Worm (Caenorhabditis elegans) whole organism, mixed stage, embryonic: ENCODE results near the gene twk-44.

ENCODE experiments used
- M03D4.4 ChIP-seq: sonication (generic microtip); optimal IDR thresholded peaks from 2 replicates; lab custom pipeline; 2017; ENCODE audit warnings: mild to moderate bottlenecking, missing genetic modification characterization, missing compliant biosample characterization
- bed-3 ChIP-seq: fragments of 200-800 bp; sonication (Bioruptor generic); optimal IDR thresholded peaks from 3 replicates; lab custom pipeline; 2018; ENCODE audit warnings: mild to moderate bottlenecking, missing genetic modification characterization, moderate library complexity, missing compliant biosample characterization
- blmp-1 ChIP-seq: fragments of 150-350 bp; optimal IDR thresholded peaks from 2 replicates; lab custom pipeline; 2014; ENCODE audit warnings: missing biosample characterization, missing genetic modification characterization
- ceh-39 ChIP-seq: fragments of 150-350 bp; optimal IDR thresholded peaks from 2 replicates; lab custom pipeline; 2014; ENCODE audit warnings: missing biosample characterization, missing genetic modification characterization
- ceh-43 ChIP-seq: fragments of 200-800 bp; sonication (Bioruptor generic); optimal IDR thresholded peaks from 2 replicates; lab custom pipeline; 2018; ENCODE audit warnings: mild to moderate bottlenecking, missing genetic modification characterization, moderate library complexity, missing compliant biosample characterization
- ceh-83 ChIP-seq: fragments of 200-800 bp; sonication (Bioruptor generic); optimal IDR thresholded peaks from 2 replicates; lab custom pipeline; 2018; ENCODE audit warnings: mild to moderate bottlenecking, missing genetic modification characterization, missing compliant biosample characterization
- ces-1 ChIP-seq: fragments of 150-350 bp; optimal IDR thresholded peaks from 2 replicates; lab custom pipeline; 2014; ENCODE audit warnings: missing biosample characterization, missing genetic modification reagents, missing genetic modification characterization
- cnd-1 ChIP-seq: fragments of 200-800 bp; sonication (Bioruptor generic); optimal IDR thresholded peaks from 2 replicates; lab custom pipeline; 2018; ENCODE audit warnings: mild to moderate bottlenecking, missing genetic modification characterization, missing compliant biosample characterization
- drap-1 ChIP-seq: fragments of 200-800 bp; sonication (Bioruptor generic); optimal IDR thresholded peaks from 3 replicates; lab custom pipeline; 2018; ENCODE audit warnings: mild to moderate bottlenecking, missing genetic modification characterization, missing compliant biosample characterization
- elt-1 ChIP-seq: sonication (generic microtip); optimal IDR thresholded peaks from 2 replicates; lab custom pipeline; 2017; ENCODE audit warnings: missing genetic modification characterization, mild to moderate bottlenecking, missing compliant biosample characterization, antibody characterized with exemption, moderate library complexity, borderline replicate concordance; ENCODE audit not compliant: insufficient read depth
- flh-1 ChIP-seq: fragments of 200-800 bp; sonication (Bioruptor generic); optimal IDR thresholded peaks from 2 replicates; lab custom pipeline; 2018; ENCODE audit warnings: mild to moderate bottlenecking, missing genetic modification characterization, moderate library complexity, missing compliant biosample characterization
- ham-2 ChIP-seq: fragments of 200-800 bp; sonication (Bioruptor generic); optimal IDR thresholded peaks from 2 replicates; lab custom pipeline; 2018; ENCODE audit warnings: mild to moderate bottlenecking, missing genetic modification characterization, missing compliant biosample characterization
- hlh-1 ChIP-seq: fragments of 150-350 bp; optimal IDR thresholded peaks from 2 replicates; lab custom pipeline; 2014; ENCODE audit warnings: missing biosample characterization, missing genetic modification reagents, missing genetic modification characterization
- lin-32 ChIP-seq: fragments of 200-800 bp; sonication (Bioruptor generic); optimal IDR thresholded peaks from 2 replicates; lab custom pipeline; 2018; ENCODE audit warnings: mild to moderate bottlenecking, missing genetic modification characterization, missing compliant biosample characterization
- lsy-2 ChIP-seq: fragments of 150-350 bp; optimal IDR thresholded peaks from 2 replicates; lab custom pipeline; 2014; ENCODE audit warnings: missing biosample characterization, missing genetic modification characterization
- mab-5 ChIP-seq: fragments of 150-350 bp; optimal IDR thresholded peaks from 2 replicates; lab custom pipeline; 2014; ENCODE audit warnings: missing biosample characterization, missing genetic modification characterization
- mls-2 ChIP-seq: sonication (generic microtip); optimal IDR thresholded peaks from 2 replicates; lab custom pipeline; 2016; ENCODE audit warnings: mild to moderate bottlenecking, missing genetic modification characterization, moderate library complexity, missing compliant biosample characterization
- nhr-12 ChIP-seq: fragments of 150-350 bp; optimal IDR thresholded peaks from 2 replicates; lab custom pipeline; 2014; ENCODE audit warnings: missing biosample characterization, missing genetic modification characterization
- nhr-2 ChIP-seq: fragments of 150-350 bp; optimal IDR thresholded peaks from 2 replicates; lab custom pipeline; 2014; ENCODE audit warnings: missing biosample characterization, missing genetic modification characterization
- sem-2 ChIP-seq: fragments of 200-800 bp; sonication (Bioruptor generic); optimal IDR thresholded peaks from 2 replicates; lab custom pipeline; 2018; ENCODE audit warnings: mild to moderate bottlenecking, missing genetic modification characterization, missing compliant biosample characterization
- sptf-1 ChIP-seq: sonication (generic microtip); optimal IDR thresholded peaks from 2 replicates; lab custom pipeline; 2017; ENCODE audit warnings: mild to moderate bottlenecking, missing genetic modification characterization, moderate library complexity, missing compliant biosample characterization
- tbx-8 ChIP-seq: fragments of 200-800 bp; sonication (Bioruptor generic); optimal IDR thresholded peaks from 2 replicates; lab custom pipeline; 2018; ENCODE audit warnings: mild to moderate bottlenecking, missing genetic modification characterization, moderate library complexity, missing compliant biosample characterization
- unc-120 ChIP-seq: sonication (generic microtip); optimal IDR thresholded peaks from 2 replicates; lab custom pipeline; 2017; ENCODE audit warnings: missing genetic modification characterization, missing compliant biosample characterization; ENCODE audit not compliant: poor library complexity, severe bottlenecking
- unc-62 ChIP-seq: fragments of 150-350 bp; optimal IDR thresholded peaks from 2 replicates; lab custom pipeline; 2014; ENCODE audit warnings: missing biosample characterization, missing genetic modification reagents, missing genetic modification characterization
- zip-8 ChIP-seq: fragments of 150-350 bp; optimal IDR thresholded peaks from 2 replicates; lab custom pipeline; 2014; ENCODE audit warnings: missing biosample characterization, missing genetic modification characterization
- ztf-11 ChIP-seq: fragments of 150-350 bp; optimal IDR thresholded peaks from 2 replicates; lab custom pipeline; 2014; ENCODE audit warnings: missing biosample characterization, missing genetic modification characterization

Gene twk-44

ce11 chrX:11645517-11645916 lies 18.6 kb upstream of the twk-44 start:
- no peak for TF ChIP-seq ham-2 (GFP tag; lab: Kevin White, UChicago)
- TF ChIP-seq nhr-2 (tag; lab: Kevin White, UChicago), result no peak
- no peak for TF ChIP-seq mls-2
- no peak for TF ChIP-seq unc-120 (tag; lab: Kevin White, UChicago)
- TF ChIP-seq lsy-2 (tag; lab: Kevin White, UChicago), result no peak
- TF ChIP-seq mab-5 (tag; lab: Kevin White, UChicago), result no peak
- TF ChIP-seq sptf-1 (tag; lab: Kevin White, UChicago), result peak; percentile 27
- TF ChIP-seq elt-1 (tag; lab: Kevin White, UChicago), result no peak

- TF ChIP-seq nhr-12 (peak; percentile 6), M03D4.4 (tag; lab: Kevin White, UChicago) (peak; percentile 91), ztf-11 (tag; lab: Kevin White, UChicago) (peak; percentile 40), unc-120 (tag; lab: Kevin White, UChicago) (peak; percentile 31), ceh-83 (GFP tag; lab: Kevin White, UChicago) (peak; percentile 84), bed-3 (GFP tag; lab: Kevin White, UChicago) (peak; percentile 31), tbx-8 (GFP tag; lab: Kevin White, UChicago) (peak; percentile 82), lsy-2 (tag; lab: Kevin White, UChicago) (peak; percentile 19), sem-2 (GFP tag; lab: Kevin White, UChicago) (peak; percentile 70), sptf-1 (tag; lab: Kevin White, UChicago) (peak; percentile 96), cnd-1 (tag; lab: Kevin White, UChicago) (peak; percentile 95), lin-32 (GFP tag; lab: Kevin White, UChicago) (peak; percentile 74), ceh-43 (GFP tag; lab: Kevin White, UChicago) (peak; percentile 82), ham-2 (GFP tag; lab: Kevin White, UChicago) (peak; percentile 76), flh-1 (GFP tag; lab: Kevin White, UChicago) (peak; percentile 74), drap-1 (GFP tag; lab: Kevin White, UChicago) (peak; percentile 89), mls-2 (peak; percentile 94)
- TF ChIP-seq, all 35 proteins: peak for 17; not testable (repeated sequence) for 18
Measured at ce11 chrX:11643767-11644235, 16.9 kb upstream of the twk-44 start, which contains the start of gene sto-4. Gene sto-4, plus strand, starts transcription at chrX:11644126.

ce11 chrX:11641562-11641961 lies 14.6 kb upstream of the twk-44 start:
- TF ChIP-seq flh-1 (GFP tag; lab: Kevin White, UChicago), result no peak
- peak; percentile 47 for TF ChIP-seq ces-1 (GFP tag; lab: Kevin White, UChicago)
- no peak for TF ChIP-seq mab-5 (tag; lab: Kevin White, UChicago)
- TF ChIP-seq sem-2 (GFP tag; lab: Kevin White, UChicago), result no peak

DNA sequence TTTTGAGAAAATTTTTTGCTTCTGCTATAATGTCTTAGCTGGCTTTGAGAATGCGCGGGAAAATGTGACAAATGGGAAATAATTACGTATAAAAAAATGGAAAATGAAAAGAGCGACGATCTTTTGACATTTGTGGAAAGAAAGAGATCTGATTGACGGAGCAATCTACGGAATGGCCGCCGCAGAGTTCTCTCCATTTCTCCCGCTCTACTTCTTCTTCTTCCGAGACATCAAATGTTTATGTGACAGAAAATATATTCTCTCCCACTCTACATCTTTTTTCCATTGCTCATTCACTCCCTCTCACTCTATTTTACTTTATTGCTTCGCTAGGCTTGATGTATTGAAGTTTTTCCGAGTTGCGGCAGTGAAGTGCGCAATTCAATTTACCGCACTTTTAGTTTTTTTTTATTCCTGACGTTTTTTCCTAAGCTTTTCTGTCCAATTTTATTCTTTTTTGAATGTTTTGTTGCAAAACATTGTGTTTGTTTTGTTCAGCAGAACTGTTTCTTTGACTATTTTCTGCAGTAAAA lies 13.6 kb upstream of the twk-44 start:
- TF ChIP-seq unc-62 (GFP tag; lab: Kevin White, UChicago), result peak; percentile 62
- TF ChIP-seq blmp-1 (tag; lab: Kevin White, UChicago), result no peak
- peak; percentile 82 for TF ChIP-seq ces-1 (GFP tag; lab: Kevin White, UChicago)
- TF ChIP-seq hlh-1 (tag; lab: Kevin White, UChicago), result no peak
- peak; percentile 17 for TF ChIP-seq unc-120 (tag; lab: Kevin White, UChicago)

DNA sequence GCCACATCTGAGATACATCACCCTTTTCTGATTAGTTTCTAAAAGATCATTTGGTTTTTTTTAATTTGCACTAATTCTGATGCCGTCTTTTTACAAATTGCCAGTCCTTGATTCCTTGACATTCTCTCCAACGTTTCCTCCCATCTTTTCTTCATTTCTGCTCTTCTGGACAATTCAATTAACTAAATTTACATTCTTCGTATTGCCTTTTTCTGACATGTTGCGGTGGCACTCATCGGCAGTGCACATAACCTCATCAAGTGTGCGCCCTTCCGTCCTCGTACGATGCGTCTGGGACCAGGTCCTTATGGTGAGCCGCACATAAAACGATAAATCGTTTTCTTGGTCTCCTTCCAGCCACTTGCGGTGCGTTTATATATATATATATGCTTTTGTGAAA lies 12.1 kb upstream of the twk-44 start:
- TF ChIP-seq ces-1 (GFP tag; lab: Kevin White, UChicago) (peak; percentile 98), zip-8 (tag; lab: Kevin White, UChicago) (no peak)

- TF ChIP-seq zip-8 (tag; lab: Kevin White, UChicago), result no peak
- TF ChIP-seq ceh-39, result no peak
- TF ChIP-seq ceh-43 (GFP tag; lab: Kevin White, UChicago), result no peak
- peak; percentile 27 for TF ChIP-seq hlh-1 (tag; lab: Kevin White, UChicago)
- no peak for TF ChIP-seq bed-3 (GFP tag; lab: Kevin White, UChicago)
- TF ChIP-seq, all 35 proteins: peak for 1
Measured at ce11 chrX:11637721-11638120, 10.8 kb upstream of the twk-44 start.
